Worm (Caenorhabditis elegans) whole organism, midembryonic: ENCODE results near the gene chil-2.

Source experiments
- T22C8.4 ChIP-seq: fragments of 200-800 bp; sonication (Bioruptor generic); IDR thresholded peaks from 2 replicates; pipeline ENCODE4 v1.3.6; 2022; ENCODE audit warnings: missing genetic modification characterization, missing compliant biosample characterization
- cog-1 ChIP-seq: sonication (generic microtip); optimal IDR thresholded peaks from 2 replicates; lab custom pipeline; 2016; ENCODE audit warnings: missing genetic modification characterization, missing compliant biosample characterization
- flt-1 ChIP-seq: fragments of 200-800 bp; sonication (Bioruptor generic); IDR thresholded peaks from 2 replicates; pipeline ENCODE4 v1.3.6; 2022; ENCODE audit warnings: missing genetic modification characterization, missing compliant biosample characterization
- med-1 ChIP-seq: sonication (generic microtip); optimal IDR thresholded peaks from 2 replicates; lab custom pipeline; 2017; ENCODE audit warnings: missing genetic modification characterization, mild to moderate bottlenecking, missing compliant biosample characterization, antibody characterized with exemption, missing genetic modification reagents; ENCODE audit not compliant: insufficient read depth
- ref-1 ChIP-seq: fragments of 200-800 bp; sonication (Bioruptor generic); conservative IDR thresholded peaks from 2 replicates; pipeline ENCODE4 v1.3.6; 2022; ENCODE audit warnings: missing genetic modification reagents, missing genetic modification characterization, missing compliant biosample characterization
- tab-1 ChIP-seq: fragments of 200-800 bp; sonication (Bioruptor generic); IDR thresholded peaks from 2 replicates; pipeline ENCODE4 v1.3.6; 2022; ENCODE audit warnings: missing genetic modification characterization, missing compliant biosample characterization
- ztf-23 ChIP-seq: fragments of 200-800 bp; sonication (Bioruptor generic); IDR thresholded peaks from 2 replicates; pipeline ENCODE4 v1.3.6; 2022; ENCODE audit warnings: missing genetic modification reagents, missing genetic modification characterization, missing compliant biosample characterization
- ztf-29 ChIP-seq: fragments of 200-800 bp; sonication (Bioruptor generic); IDR thresholded peaks from 2 replicates; pipeline ENCODE4 v1.3.6; 2022; ENCODE audit warnings: missing genetic modification reagents, missing genetic modification characterization, missing compliant biosample characterization

DNA sequence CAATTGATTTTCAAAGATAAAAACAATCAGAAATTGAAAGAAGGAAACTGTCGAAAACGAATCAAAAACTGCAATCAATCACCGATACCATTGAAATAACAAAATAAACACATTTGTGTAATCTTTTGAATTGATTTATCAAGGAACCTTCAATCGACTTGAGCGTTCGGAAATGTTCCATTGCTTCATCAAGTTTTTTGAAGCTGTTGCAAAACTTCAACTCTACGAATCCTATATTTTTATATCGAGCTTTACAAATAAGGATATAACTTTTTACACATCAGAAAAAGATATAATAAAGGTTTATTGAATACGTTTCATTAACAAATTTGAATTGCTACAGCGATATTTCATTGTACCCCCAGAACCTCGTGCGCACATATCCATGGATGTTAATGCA, 1.4 kb downstream of the chil-2 start, which contains the start of gene chil-8:
- no peak for TF ChIP-seq ztf-23
- no peak for TF ChIP-seq ztf-29 (GFP tag; lab: Robert Waterston, UW)
- no peak for TF ChIP-seq flt-1 (GFP tag; lab: Robert Waterston, UW)
- TF ChIP-seq med-1 (GFP tag; lab: Kevin White, UChicago), result no peak
- TF ChIP-seq cog-1 (tag; lab: Kevin White, UChicago), result no peak
- TF ChIP-seq T22C8.4, result no peak
- TF ChIP-seq ref-1 (GFP tag; lab: Robert Waterston, UW), result no peak
- no peak for TF ChIP-seq tab-1
